Fruit fly (Drosophila melanogaster): ENCODE data around the gene CG18249.
A peak's percentile ranks its signal among the peaks of the same experiment; 100 is the strongest.

The CG18249 gene

DNA sequence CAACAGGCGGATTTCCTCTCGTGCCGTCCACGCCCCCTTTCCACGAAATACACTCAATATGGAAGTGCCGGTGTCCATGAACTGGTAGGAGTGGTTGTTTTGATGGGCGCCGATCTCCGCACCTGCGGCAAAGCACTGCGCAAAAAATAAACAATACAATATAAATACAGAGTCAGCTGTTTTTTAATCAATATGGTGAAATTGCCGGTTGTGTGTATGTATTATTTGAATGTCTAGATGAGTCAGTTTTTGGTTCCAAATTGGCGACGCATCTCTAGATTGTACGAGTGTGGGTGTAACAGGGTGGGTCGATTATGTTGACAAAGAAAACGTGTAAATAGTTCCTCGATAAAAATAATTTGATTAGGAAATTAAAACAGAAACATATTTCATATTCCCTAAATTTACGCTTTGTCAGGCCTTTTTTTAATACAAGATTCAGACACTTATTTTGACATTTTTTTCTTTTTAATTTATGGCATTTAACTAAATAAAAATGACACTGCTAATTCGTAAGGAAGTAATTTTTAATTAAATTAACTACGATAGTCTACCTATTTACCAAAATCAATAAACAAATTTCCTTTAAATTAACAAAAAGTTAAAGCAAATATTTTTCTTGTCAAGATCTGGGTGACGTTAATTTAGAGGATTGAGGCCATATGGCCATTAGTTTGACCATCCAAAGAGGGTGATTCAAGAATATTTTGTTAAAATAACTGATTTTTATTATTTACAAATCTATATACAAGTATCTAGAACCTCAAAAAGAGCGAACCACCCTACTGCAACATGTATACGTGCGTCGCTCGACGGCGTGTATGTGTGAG, 19.7 kb downstream of the CG18249 start (continued):
- TF ChIP-seq CG12236 (GFP tag; optimal IDR thresholded peaks at IDR 0.05) (peak; percentile 76), unpg (GFP tag; optimal IDR thresholded peaks at IDR 0.05) (peak; percentile 81), CG14050 (GFP tag; IDR thresholded peaks at IDR 0.05) (peak; percentile 49; the same call in 2 of the 3 replicates), Ada2b (GFP tag; IDR thresholded peaks at IDR 0.05) (peak; percentile 81), Hsf (GFP tag; optimal IDR thresholded peaks at IDR 0.05) (peak; percentile 81), mld (GFP tag; IDR thresholded peaks at IDR 0.05; ENCODE audit: partially characterized antibody) (no peak), CG7839 (tag; optimal IDR thresholded peaks at IDR 0.05) (peak; percentile 94), CG33213 (GFP tag; optimal IDR thresholded peaks at IDR 0.05) (no peak), Abd-B (GFP tag; optimal IDR thresholded peaks at IDR 0.05) (peak; percentile 85), vfl (GFP tag; optimal IDR thresholded peaks at IDR 0.05) (peak; percentile 54), CG9817 (tag; optimal IDR thresholded peaks at IDR 0.05) (peak; percentile 87), CHES-1-like (GFP tag; optimal IDR thresholded peaks at IDR 0.05) (peak; percentile 34), Dref (GFP tag; IDR thresholded peaks at IDR 0.05) (no peak), schlank (tag; optimal IDR thresholded peaks at IDR 0.05) (peak; percentile 40), Hr3 (GFP tag; optimal IDR thresholded peaks at IDR 0.05) (peak; percentile 85), tup (GFP tag; optimal IDR thresholded peaks at IDR 0.05) (peak; percentile 50), toy (GFP tag; IDR thresholded peaks at IDR 0.05) (no peak), ERR (GFP tag; optimal IDR thresholded peaks at IDR 0.05) (no peak), zfh1 (GFP tag; IDR thresholded peaks at IDR 0.05) (peak; percentile 76; the same call in 1 of the 3 replicates), kah (GFP tag; optimal IDR thresholded peaks at IDR 0.05) (peak; percentile 79), h (optimal IDR thresholded peaks at IDR 0.05) (no peak), CG9876 (GFP tag; optimal IDR thresholded peaks at IDR 0.05) (peak; percentile 22), chn (GFP tag; optimal IDR thresholded peaks at IDR 0.05) (peak; percentile 63), MBD-R2 (GFP tag; IDR thresholded peaks at IDR 0.05) (peak; percentile 18), ssp (GFP tag; IDR thresholded peaks at IDR 0.05) (peak; percentile 55), CG18011 (GFP tag; optimal IDR thresholded peaks at IDR 0.05) (peak; percentile 78), CG7372 (GFP tag; IDR thresholded peaks at IDR 0.05) (peak; percentile 69), BtbVII (GFP tag; optimal IDR thresholded peaks at IDR 0.05) (peak; percentile 94), CG9437 (GFP tag; optimal IDR thresholded peaks at IDR 0.05) (peak; percentile 95), bigmax (GFP tag; optimal IDR thresholded peaks at IDR 0.05) (no peak), sr (GFP tag; IDR thresholded peaks at IDR 0.05) (peak; percentile 11; the same call in 2 of the 3 replicates), CG3726 (GFP tag; IDR thresholded peaks at IDR 0.05) (peak; percentile 62; the same call in 1 of the 3 replicates), CG11504 (tag; optimal IDR thresholded peaks at IDR 0.05) (peak; percentile 94), CG10462 (GFP tag; optimal IDR thresholded peaks at IDR 0.05) (peak; percentile 78), CG31388 (GFP tag; optimal IDR thresholded peaks at IDR 0.05) (no peak), gem (tag; optimal IDR thresholded peaks at IDR 0.05) (peak; percentile 95), CG8089 (GFP tag; optimal IDR thresholded peaks at IDR 0.05) (peak; percentile 52), CG30020 (tag; optimal IDR thresholded peaks at IDR 0.05) (peak; percentile 76), CG10147 (GFP tag; optimal IDR thresholded peaks at IDR 0.05) (peak; percentile 94), zf30C (GFP tag; optimal IDR thresholded peaks at IDR 0.05) (no peak), PHDP (tag; optimal IDR thresholded peaks at IDR 0.05) (peak; percentile 90), onecut (GFP tag; IDR thresholded peaks at IDR 0.05) (peak; percentile 79), CG7963 (GFP tag; IDR thresholded peaks at IDR 0.05; ENCODE audit: partially characterized antibody) (no peak), crol (GFP tag; IDR thresholded peaks at IDR 0.05) (no peak), Meics (GFP tag; optimal IDR thresholded peaks at IDR 0.05) (peak; percentile 95), Nf-YC (tag; optimal IDR thresholded peaks at IDR 0.05) (peak; percentile 89), CG5245 (GFP tag; optimal IDR thresholded peaks at IDR 0.05) (peak; percentile 64), ab (GFP tag; optimal IDR thresholded peaks at IDR 0.05) (no peak), cas (GFP tag; IDR thresholded peaks at IDR 0.05) (no peak), corto (GFP tag; optimal IDR thresholded peaks at IDR 0.05) (no peak)
